Fruit fly (Drosophila melanogaster) whole organism, embryonic: ENCODE data around the gene mino.
A peak's percentile ranks its signal among the peaks of the same experiment; 100 is the strongest.

Source experiments
- ATbp ChIP-seq: fragments of 200-800 bp; sonication (Bioruptor generic); optimal IDR thresholded peaks from 2 replicates; lab custom pipeline; 2017; ENCODE audit warnings: missing biosample characterization, mild to moderate bottlenecking, missing genetic modification characterization, missing genetic modification reagents
- Atf6 ChIP-seq: fragments of 200-800 bp; sonication (Bioruptor generic); IDR thresholded peaks from 2 replicates; pipeline ENCODE4 v1.3.6; 2022; ENCODE audit warnings: missing biosample characterization, missing genetic modification characterization
- B-H2 ChIP-seq: fragments of 200-800 bp; sonication (Bioruptor generic); optimal IDR thresholded peaks from 2 replicates; lab custom pipeline; 2018; ENCODE audit warnings: missing biosample characterization, mild to moderate bottlenecking, missing genetic modification characterization
- Bdp1 ChIP-seq: fragments of 200-800 bp; sonication (Bioruptor generic); optimal IDR thresholded peaks from 3 replicates; lab custom pipeline; 2016; ENCODE audit warnings: missing biosample characterization, missing genetic modification characterization
- CG10267 ChIP-seq: fragments of 200-800 bp; sonication (Bioruptor generic); optimal IDR thresholded peaks from 2 replicates; lab custom pipeline; 2018; ENCODE audit warnings: missing biosample characterization, mild to moderate bottlenecking, missing genetic modification characterization, moderate library complexity
- CG10321 ChIP-seq: fragments of 200-800 bp; sonication (Bioruptor generic); IDR thresholded peaks from 2 replicates; pipeline ENCODE4 v1.3.6; 2022; ENCODE audit warnings: missing biosample characterization, missing genetic modification characterization
- CG1233 ChIP-seq: fragments of 200-800 bp; sonication (Bioruptor generic); optimal IDR thresholded peaks from 4 replicates; lab custom pipeline; 2018; ENCODE audit warnings: missing biosample characterization, mild to moderate bottlenecking, missing genetic modification characterization
- CG12659 ChIP-seq: fragments of 200-800 bp; sonication (Bioruptor generic); optimal IDR thresholded peaks from 3 replicates; lab custom pipeline; 2017; ENCODE audit warnings: mild to moderate bottlenecking, missing biosample characterization, missing genetic modification reagents, missing genetic modification characterization
- CG13424 ChIP-seq: fragments of 200-800 bp; sonication (Bioruptor generic); optimal IDR thresholded peaks from 2 replicates; lab custom pipeline; 2019; ENCODE audit warnings: missing biosample characterization, mild to moderate bottlenecking, missing genetic modification characterization, moderate library complexity
- CG2889 ChIP-seq: fragments of 200-800 bp; sonication (Bioruptor generic); IDR thresholded peaks from 3 replicates; pipeline ENCODE4 v1.3.6; 2022; ENCODE audit warnings: missing biosample characterization, missing genetic modification characterization
- CG32532 ChIP-seq: fragments of 200-800 bp; sonication (Bioruptor generic); IDR thresholded peaks from 2 replicates; pipeline ENCODE4 v1.3.6; 2022; ENCODE audit warnings: missing biosample characterization, missing genetic modification characterization
- CG3281 ChIP-seq: fragments of 200-800 bp; sonication (Bioruptor generic); optimal IDR thresholded peaks from 3 replicates; lab custom pipeline; 2017; ENCODE audit warnings: missing biosample characterization, mild to moderate bottlenecking, missing genetic modification characterization
- CG42726 ChIP-seq: fragments of 200-800 bp; sonication (Bioruptor generic); IDR thresholded peaks from 2 replicates; pipeline ENCODE4 v1.3.6; 2022; ENCODE audit warnings: missing biosample characterization, missing genetic modification characterization; ENCODE audit not compliant: partially characterized antibody
- CG6689 ChIP-seq: fragments of 200-800 bp; sonication (Bioruptor generic); IDR thresholded peaks from 2 replicates; pipeline ENCODE4 v1.3.6; 2022; ENCODE audit warnings: missing biosample characterization, missing genetic modification characterization
- CG6813 ChIP-seq: fragments of 200-800 bp; sonication (Bioruptor generic); optimal IDR thresholded peaks from 2 replicates; lab custom pipeline; 2017; ENCODE audit warnings: missing biosample characterization, missing genetic modification characterization, mild to moderate bottlenecking, moderate library complexity, missing genetic modification reagents
- CG7963 ChIP-seq: fragments of 200-800 bp; sonication (Bioruptor generic); IDR thresholded peaks from 3 replicates; pipeline ENCODE4 v1.3.6; 2022; ENCODE audit warnings: missing biosample characterization, missing genetic modification characterization; ENCODE audit not compliant: partially characterized antibody
- CG8944 ChIP-seq: fragments of 200-800 bp; sonication (Bioruptor generic); optimal IDR thresholded peaks from 3 replicates; lab custom pipeline; 2016; ENCODE audit warnings: missing biosample characterization, missing genetic modification characterization
- CG9797 ChIP-seq: fragments of 200-800 bp; sonication (Bioruptor generic); optimal IDR thresholded peaks from 3 replicates; lab custom pipeline; 2018; ENCODE audit warnings: missing biosample characterization, mild to moderate bottlenecking, missing genetic modification characterization
- CrebB ChIP-seq: fragments of 200-800 bp; sonication (Bioruptor generic); optimal IDR thresholded peaks from 3 replicates; lab custom pipeline; 2018; ENCODE audit warnings: missing biosample characterization, mild to moderate bottlenecking, missing genetic modification characterization
- ERR ChIP-seq: fragments of 200-800 bp; sonication (Bioruptor generic); optimal IDR thresholded peaks from 2 replicates; lab custom pipeline; 2016; ENCODE audit warnings: missing biosample characterization, missing genetic modification characterization
- Hmr ChIP-seq: fragments of 200-800 bp; sonication (Bioruptor generic); optimal IDR thresholded peaks from 3 replicates; lab custom pipeline; 2017; ENCODE audit warnings: mild to moderate bottlenecking, missing biosample characterization, missing genetic modification reagents, missing genetic modification characterization
- Lhr ChIP-seq: fragments of 200-800 bp; sonication (Bioruptor generic); optimal IDR thresholded peaks from 3 replicates; lab custom pipeline; 2017; ENCODE audit warnings: mild to moderate bottlenecking, missing biosample characterization, missing genetic modification reagents, missing genetic modification characterization
- Mrtf ChIP-seq: fragments of 200-800 bp; sonication (Bioruptor generic); IDR thresholded peaks from 3 replicates; pipeline ENCODE4 v1.3.6; 2022; ENCODE audit warnings: missing biosample characterization, missing genetic modification characterization
- NC2α ChIP-seq: fragments of 200-800 bp; sonication (Bioruptor generic); optimal IDR thresholded peaks from 2 replicates; lab custom pipeline; 2016; ENCODE audit warnings: missing biosample characterization, missing genetic modification characterization
- NFAT ChIP-seq: fragments of 200-800 bp; sonication (Bioruptor generic); IDR thresholded peaks from 2 replicates; pipeline ENCODE4 v1.3.6; 2022; ENCODE audit warnings: missing biosample characterization, missing genetic modification characterization
- Neu2 ChIP-seq: fragments of 200-800 bp; sonication (Bioruptor generic); optimal IDR thresholded peaks from 3 replicates; lab custom pipeline; 2016; ENCODE audit warnings: missing biosample characterization, missing genetic modification characterization, borderline replicate concordance
- Nf-YA ChIP-seq: fragments of 200-800 bp; sonication (Bioruptor generic); IDR thresholded peaks from 2 replicates; pipeline ENCODE4 v1.3.6; 2022; ENCODE audit warnings: missing biosample characterization, missing genetic modification characterization
- Oaz ChIP-seq: fragments of 200-800 bp; sonication (Bioruptor generic); IDR thresholded peaks from 2 replicates; pipeline ENCODE4 v1.3.6; 2022; ENCODE audit warnings: missing biosample characterization, missing genetic modification characterization
- Scr ChIP-seq: fragments of 200-800 bp; sonication (Bioruptor generic); IDR thresholded peaks from 2 replicates; pipeline ENCODE4 v1.3.6; 2022; ENCODE audit warnings: missing biosample characterization, missing genetic modification characterization; ENCODE audit not compliant: partially characterized antibody
- Sry-δ ChIP-seq: fragments of 200-800 bp; sonication (Bioruptor generic); optimal IDR thresholded peaks from 2 replicates; lab custom pipeline; 2016; ENCODE audit warnings: missing biosample characterization, missing genetic modification characterization
- YL-1 ChIP-seq: fragments of 200-800 bp; sonication (Bioruptor generic); optimal IDR thresholded peaks from 3 replicates; lab custom pipeline; 2017; ENCODE audit warnings: missing biosample characterization, mild to moderate bottlenecking, missing genetic modification characterization
- al ChIP-seq: fragments of 200-800 bp; sonication (Bioruptor generic); IDR thresholded peaks from 2 replicates; pipeline ENCODE4 v1.3.6; 2022; ENCODE audit warnings: missing biosample characterization, missing genetic modification characterization
- crp ChIP-seq, 2 experiments: fragments of 200-800 bp; sonication (Bioruptor generic); optimal IDR thresholded peaks; 2 replicates in 1 of 2; 3 replicates in 1 of 2; lab custom pipeline; 2017; ENCODE audit warnings: missing biosample characterization in 2 of 2, missing genetic modification characterization in 2 of 2, mild to moderate bottlenecking in 1 of 2, moderate library complexity in 1 of 2
- fu2 ChIP-seq: fragments of 200-800 bp; sonication (Bioruptor generic); optimal IDR thresholded peaks from 2 replicates; lab custom pipeline; 2016; ENCODE audit warnings: missing biosample characterization, missing genetic modification characterization
- grau ChIP-seq: fragments of 200-800 bp; optimal IDR thresholded peaks from 3 replicates; lab custom pipeline; 2019; ENCODE audit warnings: missing biosample characterization, mild to moderate bottlenecking, missing genetic modification characterization, moderate library complexity
- ind ChIP-seq: fragments of 200-800 bp; sonication (Bioruptor generic); optimal IDR thresholded peaks from 3 replicates; lab custom pipeline; 2016; ENCODE audit warnings: missing biosample characterization, missing genetic modification characterization
- lbe ChIP-seq: fragments of 200-800 bp; sonication (Bioruptor generic); optimal IDR thresholded peaks from 2 replicates; lab custom pipeline; 2016; ENCODE audit warnings: missing biosample characterization, mild to moderate bottlenecking, missing genetic modification characterization
- sna ChIP-seq: fragments of 200-800 bp; sonication (Bioruptor generic); IDR thresholded peaks from 2 replicates; pipeline ENCODE4 v1.3.6; 2022; ENCODE audit warnings: missing biosample characterization, missing genetic modification characterization; ENCODE audit not compliant: partially characterized antibody
- ssp ChIP-seq: fragments of 200-800 bp; sonication (Bioruptor generic); IDR thresholded peaks from 2 replicates; pipeline ENCODE4 v1.3.6; 2022; ENCODE audit warnings: missing biosample characterization, missing genetic modification characterization
- tll ChIP-seq, 2 experiments: fragments of 200-800 bp in 1 of 2; fragments of >200 bp in 1 of 2; sonication (Bioruptor generic) in 1 of 2; optimal IDR thresholded peaks; 2 replicates each; lab custom pipeline; 2017 to 2019; ENCODE audit warnings: missing biosample characterization in 2 of 2, missing genetic modification characterization in 2 of 2, mild to moderate bottlenecking in 1 of 2, moderate library complexity in 1 of 2
- tup ChIP-seq: fragments of 200-800 bp; sonication (Bioruptor generic); optimal IDR thresholded peaks from 2 replicates; lab custom pipeline; 2016; ENCODE audit warnings: missing biosample characterization, mild to moderate bottlenecking, missing genetic modification characterization, moderate library complexity
- twi ChIP-seq: fragments of 200-800 bp; optimal IDR thresholded peaks from 2 replicates; lab custom pipeline; 2019; ENCODE audit warnings: missing biosample characterization, mild to moderate bottlenecking, missing genetic modification characterization, moderate library complexity
- vnd ChIP-seq: fragments of 200-800 bp; sonication (Bioruptor generic); IDR thresholded peaks from 3 replicates; pipeline ENCODE4 v1.3.6; 2022; ENCODE audit warnings: missing biosample characterization, missing genetic modification characterization; ENCODE audit not compliant: partially characterized antibody
- zen ChIP-seq: fragments of 200-800 bp; sonication (Bioruptor generic); optimal IDR thresholded peaks from 3 replicates; lab custom pipeline; 2018; ENCODE audit warnings: missing biosample characterization, mild to moderate bottlenecking, missing genetic modification characterization, moderate library complexity
- zen2 ChIP-seq: fragments of 200-800 bp; sonication (Bioruptor generic); IDR thresholded peaks from 3 replicates; pipeline ENCODE4 v1.3.6; 2022; ENCODE audit warnings: missing biosample characterization, missing genetic modification characterization; ENCODE audit not compliant: partially characterized antibody

mino gene

dm6 chr3R:27931461-27931860 lies 6.5 kb downstream of the mino start:
- TF ChIP-seq Neu2 (GFP tag; lab: Kevin White, UChicago) (peak; percentile 31), twi (peak; percentile 44), fu2 (GFP tag; lab: Kevin White, UChicago) (no peak), tll (GFP tag; optimal IDR thresholded peaks at IDR 0.05; lab: Kevin White, UChicago) (peak in 1 of 2 experiments; percentile 52), zen (tag; lab: Kevin White, UChicago) (peak; percentile 98)

- TF ChIP-seq CG12659 (GFP tag; lab: Kevin White, UChicago), result peak; percentile 47
- peak; percentile 17 for TF ChIP-seq CG3281 (GFP tag; lab: Kevin White, UChicago)
- TF ChIP-seq NC2α, result no peak
- TF ChIP-seq CG6689, result 0 out of 2 replicates have a peak, but pooled peaks have one; percentile 19
- peak; percentile 85 for TF ChIP-seq Scr
- TF ChIP-seq Bdp1 (GFP tag; lab: Kevin White, UChicago), result no peak
- TF ChIP-seq CG9797, result no peak
- TF ChIP-seq CG7963 (GFP tag; lab: Robert Waterston, UW), result peak; percentile 96
- TF ChIP-seq CG10321 (GFP tag; lab: Robert Waterston, UW), result no peak
- no peak for TF ChIP-seq Atf6 (GFP tag; lab: Robert Waterston, UW)
- peak; percentile 35 for TF ChIP-seq CG10267 (tag; lab: Kevin White, UChicago)
- peak; percentile 14 for TF ChIP-seq tup
- TF ChIP-seq vnd (GFP tag; lab: Robert Waterston, UW), result peak; percentile 94
- TF ChIP-seq Sry-δ, result peak; percentile 88
- peak; percentile 86 for TF ChIP-seq sna (GFP tag; lab: Robert Waterston, UW)
- peak; percentile 98 for TF ChIP-seq CG42726 (GFP tag; lab: Robert Waterston, UW)
- TF ChIP-seq ERR (GFP tag; lab: Kevin White, UChicago), result no peak
- no peak for TF ChIP-seq CrebB
- peak; percentile 84 for TF ChIP-seq CG32532 (GFP tag; lab: Robert Waterston, UW)
- TF ChIP-seq lbe, result no peak
- TF ChIP-seq NFAT (GFP tag; lab: Robert Waterston, UW), result peak; percentile 85
- TF ChIP-seq al (GFP tag; lab: Robert Waterston, UW), result peak; percentile 85
- TF ChIP-seq zen (tag; lab: Kevin White, UChicago), result peak; percentile 24
- no peak for TF ChIP-seq CG8944
- TF ChIP-seq Mrtf (GFP tag; lab: Robert Waterston, UW), result peak; percentile 40; the same call in 1 of the 3 replicates
- TF ChIP-seq YL-1 (GFP tag; lab: Kevin White, UChicago), result peak; percentile 68
- TF ChIP-seq Hmr (GFP tag; lab: Kevin White, UChicago), result peak; percentile 56
- TF ChIP-seq crp (GFP tag; optimal IDR thresholded peaks at IDR 0.05; lab: Kevin White, UChicago), result peak in 1 of 2 experiments; percentile 39
- no peak for TF ChIP-seq Nf-YA (GFP tag; lab: Robert Waterston, UW)
- TF ChIP-seq CG6813 (GFP tag; lab: Kevin White, UChicago), result peak; percentile 21
- no peak for TF ChIP-seq Lhr (GFP tag; lab: Kevin White, UChicago)
- TF ChIP-seq CG13424 (tag; lab: Kevin White, UChicago), result peak; percentile 45
- peak; percentile 93 for TF ChIP-seq zen2 (GFP tag; lab: Robert Waterston, UW)
- TF ChIP-seq CG1233, result peak; percentile 35
- TF ChIP-seq CG2889 (GFP tag; lab: Robert Waterston, UW), result 0 out of 3 replicates have a peak, but pooled peaks have one; percentile 48
- peak; percentile 27 for TF ChIP-seq B-H2 (GFP tag; lab: Kevin White, UChicago)
- peak; percentile 59 for TF ChIP-seq grau
- TF ChIP-seq ind, result peak; percentile 52
- peak; percentile 17; the same call in 1 of the 2 replicates for TF ChIP-seq Oaz
- peak; percentile 47 for TF ChIP-seq ATbp
- TF ChIP-seq ssp, result peak; percentile 68
These were observed 13.0 kb downstream of the mino start, which contains the start of the genes NSD and BOD1 for dm6 chr3R:27937752-27938694. Gene NSD (minus strand): TSS chr3R:27937853. Gene BOD1 (plus strand): TSS chr3R:27938245.
